Worm (Caenorhabditis elegans) whole organism, young adult: ENCODE data around the gene nspc-18.

ENCODE experiments used
- B0035.1 ChIP-seq: sonication (generic microtip); optimal IDR thresholded peaks from 2 replicates; lab custom pipeline; 2016; ENCODE audit warnings: missing genetic modification characterization, mild to moderate bottlenecking, missing compliant biosample characterization, missing genotype, missing genetic modification reagents
- B0261.1 ChIP-seq: sonication (generic microtip); optimal IDR thresholded peaks from 2 replicates; lab custom pipeline; 2016; ENCODE audit warnings: mild to moderate bottlenecking, missing genetic modification characterization, moderate library complexity, missing compliant biosample characterization
- C06A6.2 ChIP-seq: fragments of 200-800 bp; sonication (Bioruptor generic); conservative IDR thresholded peaks from 2 replicates; pipeline ENCODE4 v1.3.6; 2022; ENCODE audit warnings: missing genetic modification characterization, missing compliant biosample characterization
- C17E4.6 ChIP-seq: fragments of 200-800 bp; sonication (Bioruptor generic); IDR thresholded peaks from 2 replicates; pipeline ENCODE4 v1.3.6; 2022; ENCODE audit warnings: missing genetic modification reagents, missing genetic modification characterization, missing compliant biosample characterization
- F10E7.11 ChIP-seq: sonication (generic microtip); optimal IDR thresholded peaks from 2 replicates; lab custom pipeline; 2017; ENCODE audit warnings: mild to moderate bottlenecking, missing genetic modification characterization, moderate library complexity, missing compliant biosample characterization
- F57A8.1 ChIP-seq: fragments of 200-800 bp; sonication (Bioruptor generic); optimal IDR thresholded peaks from 2 replicates; lab custom pipeline; 2018; ENCODE audit warnings: mild to moderate bottlenecking, missing genetic modification characterization, moderate library complexity, missing compliant biosample characterization
- ZK185.1 ChIP-seq: sonication (generic microtip); optimal IDR thresholded peaks from 2 replicates; lab custom pipeline; 2016; ENCODE audit warnings: mild to moderate bottlenecking, missing genetic modification characterization, missing compliant biosample characterization; ENCODE audit not compliant: poor library complexity, severe bottlenecking
- attf-3 ChIP-seq: fragments of 200-800 bp; sonication (Bioruptor generic); conservative IDR thresholded peaks from 2 replicates; pipeline ENCODE4 v1.3.6; 2022; ENCODE audit warnings: missing genetic modification reagents, missing genetic modification characterization, missing compliant biosample characterization
- attf-5 ChIP-seq: fragments of 200-800 bp; sonication (Bioruptor generic); optimal IDR thresholded peaks from 2 replicates; lab custom pipeline; 2018; ENCODE audit warnings: mild to moderate bottlenecking, missing genetic modification characterization, missing compliant biosample characterization
- bed-1 ChIP-seq: fragments of 200-800 bp; sonication (Bioruptor generic); IDR thresholded peaks from 2 replicates; pipeline ENCODE4 v1.3.6; 2022; ENCODE audit warnings: missing genetic modification reagents, missing genetic modification characterization, missing compliant biosample characterization
- ceh-58 ChIP-seq: fragments of 200-800 bp; sonication (Bioruptor generic); IDR thresholded peaks from 2 replicates; pipeline ENCODE4 v1.3.6; 2022; ENCODE audit warnings: missing genetic modification characterization, missing compliant biosample characterization
- die-1 ChIP-seq: sonication (generic microtip); optimal IDR thresholded peaks from 2 replicates; lab custom pipeline; 2016; ENCODE audit warnings: missing genotype, mild to moderate bottlenecking, missing genetic modification characterization, missing compliant biosample characterization
- efl-1 ChIP-seq: fragments of 150-350 bp; optimal IDR thresholded peaks from 2 replicates; lab custom pipeline; 2014; ENCODE audit warnings: missing biosample characterization, missing genetic modification reagents, missing genetic modification characterization
- egl-44 ChIP-seq: fragments of 200-800 bp; sonication (Bioruptor generic); IDR thresholded peaks from 2 replicates; pipeline ENCODE4 v1.3.6; 2022; ENCODE audit warnings: missing genetic modification reagents, missing genetic modification characterization, missing compliant biosample characterization
- ets-4 ChIP-seq: fragments of 200-800 bp; sonication (Bioruptor generic); optimal IDR thresholded peaks from 2 replicates; lab custom pipeline; 2018; ENCODE audit warnings: mild to moderate bottlenecking, missing genetic modification characterization, missing compliant biosample characterization
- him-1 ChIP-seq: sonication (generic microtip); optimal IDR thresholded peaks from 2 replicates; lab custom pipeline; 2016; ENCODE audit warnings: missing genotype, missing genetic modification reagents, missing genetic modification characterization, missing compliant biosample characterization
- hlh-26 ChIP-seq: fragments of 200-800 bp; sonication (Bioruptor generic); conservative IDR thresholded peaks from 2 replicates; pipeline ENCODE4 v1.3.6; 2022; ENCODE audit warnings: missing genetic modification reagents, missing genetic modification characterization, missing compliant biosample characterization
- hrde-1 ChIP-seq: sonication (generic microtip); optimal IDR thresholded peaks from 2 replicates; lab custom pipeline; 2016; ENCODE audit warnings: missing genetic modification characterization, mild to moderate bottlenecking, missing compliant biosample characterization, moderate library complexity, missing genotype, missing genetic modification reagents, borderline replicate concordance
- lag-1 ChIP-seq: fragments of 200-800 bp; sonication (Bioruptor generic); IDR thresholded peaks from 2 replicates; pipeline ENCODE4 v1.3.6; 2022; ENCODE audit warnings: missing genetic modification reagents, missing genetic modification characterization, missing compliant biosample characterization
- lin-26 ChIP-seq: fragments of 200-800 bp; sonication (Bioruptor generic); IDR thresholded peaks from 2 replicates; pipeline ENCODE4 v1.3.6; 2022; ENCODE audit warnings: missing genetic modification reagents, missing genetic modification characterization, missing compliant biosample characterization
- lin-40 ChIP-seq: sonication (generic microtip); optimal IDR thresholded peaks from 2 replicates; lab custom pipeline; 2016; ENCODE audit warnings: missing genetic modification characterization, mild to moderate bottlenecking, missing compliant biosample characterization, missing genotype, missing genetic modification reagents
- lin-54 ChIP-seq: fragments of 200-800 bp; sonication (Bioruptor generic); optimal IDR thresholded peaks from 2 replicates; lab custom pipeline; 2018; ENCODE audit warnings: mild to moderate bottlenecking, missing genetic modification characterization, missing compliant biosample characterization
- madf-10 ChIP-seq: sonication (generic microtip); optimal IDR thresholded peaks from 2 replicates; lab custom pipeline; 2016; ENCODE audit warnings: mild to moderate bottlenecking, missing genetic modification characterization, missing compliant biosample characterization
- mcd-1 ChIP-seq: fragments of 200-800 bp; sonication (Bioruptor generic); IDR thresholded peaks from 2 replicates; pipeline ENCODE4 v1.3.6; 2022; ENCODE audit warnings: missing genetic modification reagents, missing genetic modification characterization, missing compliant biosample characterization
- mxl-1 ChIP-seq: sonication (generic microtip); optimal IDR thresholded peaks from 2 replicates; lab custom pipeline; 2016; ENCODE audit warnings: missing genetic modification characterization, missing compliant biosample characterization
- nfya-1 ChIP-seq: sonication (generic microtip); optimal IDR thresholded peaks from 2 replicates; lab custom pipeline; 2017; ENCODE audit warnings: antibody characterized with exemption, missing compliant biosample characterization, missing genetic modification characterization, borderline replicate concordance; ENCODE audit not compliant: insufficient read depth
- nfyb-1 ChIP-seq: fragments of 200-800 bp; sonication (Bioruptor generic); IDR thresholded peaks from 2 replicates; pipeline ENCODE4 v1.3.6; 2022; ENCODE audit warnings: missing genetic modification reagents, missing genetic modification characterization, missing compliant biosample characterization
- nhr-120 ChIP-seq: fragments of 200-800 bp; sonication (Bioruptor generic); IDR thresholded peaks from 2 replicates; pipeline ENCODE4 v1.3.6; 2022; ENCODE audit warnings: missing genetic modification characterization, missing compliant biosample characterization
- nhr-27 ChIP-seq: fragments of 200-800 bp; sonication (Bioruptor generic); optimal IDR thresholded peaks from 2 replicates; lab custom pipeline; 2018; ENCODE audit warnings: mild to moderate bottlenecking, missing genetic modification characterization, moderate library complexity, missing compliant biosample characterization
- nhr-80 ChIP-seq: sonication (generic microtip); optimal IDR thresholded peaks from 2 replicates; lab custom pipeline; 2016; ENCODE audit warnings: missing genetic modification characterization, missing compliant biosample characterization
- nhr-90 ChIP-seq: sonication (generic microtip); optimal IDR thresholded peaks from 2 replicates; lab custom pipeline; 2016; ENCODE audit warnings: missing genotype, mild to moderate bottlenecking, missing genetic modification characterization, missing compliant biosample characterization
- pbrm-1 ChIP-seq: fragments of 200-800 bp; sonication (Bioruptor generic); IDR thresholded peaks from 2 replicates; pipeline ENCODE4 v1.3.6; 2022; ENCODE audit warnings: missing genetic modification reagents, missing genetic modification characterization, missing compliant biosample characterization
- sea-2 ChIP-seq: fragments of 200-800 bp; sonication (Bioruptor generic); IDR thresholded peaks from 2 replicates; pipeline ENCODE4 v1.3.6; 2022; ENCODE audit warnings: missing genetic modification characterization, missing compliant biosample characterization
- snpc-4 ChIP-seq, 5 experiments: fragments of 150-350 bp in 1 of 5; sonication (generic microtip) in 4 of 5; optimal IDR thresholded peaks; 2 replicates each; lab custom pipeline; 2014 to 2018; ENCODE audit warnings: missing genetic modification characterization in 5 of 5, missing biosample characterization in 3 of 5, antibody characterized with exemption in 2 of 5, mild to moderate bottlenecking in 2 of 5, missing compliant biosample characterization in 2 of 5, missing genotype in 2 of 5, moderate library complexity in 2 of 5, missing genetic modification reagents in 1 of 5
- somi-1 ChIP-seq: fragments of 200-800 bp; sonication (Bioruptor generic); optimal IDR thresholded peaks from 2 replicates; lab custom pipeline; 2018; ENCODE audit warnings: mild to moderate bottlenecking, missing genetic modification characterization, missing compliant biosample characterization
- tlf-1 ChIP-seq: fragments of 200-800 bp; sonication (Bioruptor generic); optimal IDR thresholded peaks from 2 replicates; lab custom pipeline; 2018; ENCODE audit warnings: mild to moderate bottlenecking, missing genetic modification characterization, missing compliant biosample characterization
- unc-130 ChIP-seq: sonication (generic microtip); optimal IDR thresholded peaks from 2 replicates; lab custom pipeline; 2016; ENCODE audit warnings: missing genetic modification reagents, missing genetic modification characterization, missing compliant biosample characterization
- zim-3 ChIP-seq: sonication (generic microtip); optimal IDR thresholded peaks from 2 replicates; lab custom pipeline; 2017; ENCODE audit warnings: mild to moderate bottlenecking, missing genetic modification characterization, moderate library complexity, missing compliant biosample characterization
- ztf-18 ChIP-seq: sonication (generic microtip); optimal IDR thresholded peaks from 2 replicates; lab custom pipeline; 2016; ENCODE audit warnings: missing genotype, mild to moderate bottlenecking, missing genetic modification characterization, missing compliant biosample characterization
- ztf-22 ChIP-seq: fragments of 200-800 bp; sonication (Bioruptor generic); optimal IDR thresholded peaks from 2 replicates; lab custom pipeline; 2018; ENCODE audit warnings: mild to moderate bottlenecking, missing genetic modification characterization, moderate library complexity, missing compliant biosample characterization
- ztf-25 ChIP-seq: fragments of 200-800 bp; sonication (Bioruptor generic); IDR thresholded peaks from 2 replicates; pipeline ENCODE4 v1.3.6; 2022; ENCODE audit warnings: missing genetic modification reagents, missing genetic modification characterization, missing compliant biosample characterization
- ztf-26 ChIP-seq: sonication (generic microtip); optimal IDR thresholded peaks from 2 replicates; lab custom pipeline; 2017; ENCODE audit warnings: missing genetic modification characterization, missing compliant biosample characterization
- ztf-6 ChIP-seq: fragments of 200-800 bp; sonication (Bioruptor generic); IDR thresholded peaks from 2 replicates; pipeline ENCODE4 v1.3.6; 2022; ENCODE audit warnings: missing genetic modification reagents, missing genetic modification characterization, missing compliant biosample characterization

The nspc-18 gene

DNA sequence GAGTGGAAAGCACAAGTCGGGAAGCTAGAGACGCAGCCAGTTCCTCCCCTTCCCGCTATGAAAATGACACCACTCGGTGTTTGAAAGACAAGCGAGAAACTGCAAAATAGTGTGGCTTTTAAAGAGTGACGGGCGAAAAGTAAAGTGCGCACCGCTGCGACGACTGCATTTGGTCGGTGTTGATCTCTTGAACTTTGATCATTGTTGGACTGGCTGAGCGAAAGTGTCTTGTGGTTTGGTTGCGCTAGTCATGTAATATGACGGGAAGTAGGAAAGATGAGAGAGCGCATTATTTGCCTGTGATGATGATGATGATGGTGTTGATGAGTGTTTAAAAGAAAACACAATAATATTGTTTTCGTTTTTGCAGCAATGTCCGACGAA is 32.8 kb upstream of the nspc-18 start (continued):
- TF ChIP-seq hlh-26 (GFP tag; lab: Robert Waterston, UW) (no peak), bed-1 (no peak), unc-130 (no peak), B0261.1 (tag; lab: Kevin White, UChicago) (no peak), lin-54 (GFP tag; lab: Kevin White, UChicago) (peak; percentile 43), madf-10 (peak; percentile 84), ztf-22 (GFP tag; lab: Kevin White, UChicago) (peak; percentile 14), efl-1 (GFP tag; lab: Kevin White, UChicago) (no peak), sea-2 (GFP tag; lab: Robert Waterston, UW) (no peak), attf-5 (GFP tag; lab: Kevin White, UChicago) (peak; percentile 60), nhr-80 (tag; lab: Kevin White, UChicago) (peak; percentile 99), lag-1 (GFP tag; lab: Robert Waterston, UW) (no peak), zim-3 (tag; lab: Kevin White, UChicago) (no peak), C06A6.2 (GFP tag; lab: Robert Waterston, UW) (peak; percentile 75), snpc-4 (GFP tag; optimal IDR thresholded peaks at IDR 0.05; lab: Kevin White, UChicago) (no peak), snpc-4 (tag; optimal IDR thresholded peaks at IDR 0.05; lab: Kevin White, UChicago) (peak; percentile 49 to 61 (median 55)), somi-1 (GFP tag; lab: Kevin White, UChicago) (peak; percentile 49), F10E7.11 (tag; lab: Kevin White, UChicago) (no peak), pbrm-1 (GFP tag; lab: Robert Waterston, UW) (0 out of 2 replicates have a peak, but pooled peaks have one; percentile 66), mxl-1 (tag; lab: Kevin White, UChicago) (no peak), C17E4.6 (GFP tag; lab: Robert Waterston, UW) (no peak), die-1 (tag; lab: Kevin White, UChicago) (peak; percentile 68), ztf-18 (tag; lab: Kevin White, UChicago) (peak; percentile 49), nfyb-1 (GFP tag; lab: Robert Waterston, UW) (peak; percentile 75), egl-44 (GFP tag; lab: Robert Waterston, UW) (no peak), ztf-26 (tag; lab: Kevin White, UChicago) (peak; percentile 69), nhr-27 (tag; lab: Kevin White, UChicago) (no peak), hrde-1 (tag; lab: Kevin White, UChicago) (no peak), tlf-1 (GFP tag; lab: Kevin White, UChicago) (peak; percentile 66), lin-40 (tag; lab: Kevin White, UChicago) (peak; percentile 92), him-1 (no peak), F57A8.1 (no peak), mcd-1 (GFP tag; lab: Robert Waterston, UW) (peak; percentile 52), B0035.1 (tag; lab: Kevin White, UChicago) (no peak), attf-3 (GFP tag; lab: Robert Waterston, UW) (no peak), ZK185.1 (tag; lab: Kevin White, UChicago) (peak; percentile 49), ztf-6 (GFP tag; lab: Robert Waterston, UW) (no peak; the same call in 1 of the 2 replicates), nhr-120 (GFP tag; lab: Robert Waterston, UW) (no peak), lin-26 (peak; percentile 46; the same call in 1 of the 2 replicates), ets-4 (peak; percentile 61), nhr-90 (tag; lab: Kevin White, UChicago) (peak; percentile 73), ceh-58 (GFP tag; lab: Robert Waterston, UW) (no peak), nfya-1 (no peak), ztf-25 (GFP tag; lab: Robert Waterston, UW) (no peak)
